Worm (Caenorhabditis elegans) whole organism, young adult: ENCODE measurements around the gene fbxb-90.

Experiments used
- nfyb-1 ChIP-seq: fragments of 200-800 bp; sonication (Bioruptor generic); IDR thresholded peaks from 2 replicates; pipeline ENCODE4 v1.3.6; 2022; ENCODE audit warnings: missing genetic modification reagents, missing genetic modification characterization, missing compliant biosample characterization
- pbrm-1 ChIP-seq: fragments of 200-800 bp; sonication (Bioruptor generic); IDR thresholded peaks from 2 replicates; pipeline ENCODE4 v1.3.6; 2022; ENCODE audit warnings: missing genetic modification reagents, missing genetic modification characterization, missing compliant biosample characterization
- snpc-4 ChIP-seq, 5 experiments: fragments of 150-350 bp in 1 of 5; sonication (generic microtip) in 4 of 5; optimal IDR thresholded peaks; 2 replicates each; lab custom pipeline; 2014 to 2018; ENCODE audit warnings: missing genetic modification characterization in 5 of 5, missing biosample characterization in 3 of 5, antibody characterized with exemption in 2 of 5, mild to moderate bottlenecking in 2 of 5, missing compliant biosample characterization in 2 of 5, missing genotype in 2 of 5, moderate library complexity in 2 of 5, missing genetic modification reagents in 1 of 5

- no peak for TF ChIP-seq nfyb-1 (GFP tag; lab: Robert Waterston, UW)
- TF ChIP-seq snpc-4 (GFP tag; optimal IDR thresholded peaks at IDR 0.05; lab: Kevin White, UChicago) = no peak
- TF ChIP-seq snpc-4 (tag; optimal IDR thresholded peaks at IDR 0.05; lab: Kevin White, UChicago) = no peak
- TF ChIP-seq pbrm-1 (GFP tag; lab: Robert Waterston, UW) = no peak
Observed at ce11 chrII:3779463-3779862, 30.8 kb upstream of the fbxb-90 start, which contains the start of gene T24E12.11.
